Fruit fly (Drosophila melanogaster): ENCODE data around the gene X11L.

DNA sequence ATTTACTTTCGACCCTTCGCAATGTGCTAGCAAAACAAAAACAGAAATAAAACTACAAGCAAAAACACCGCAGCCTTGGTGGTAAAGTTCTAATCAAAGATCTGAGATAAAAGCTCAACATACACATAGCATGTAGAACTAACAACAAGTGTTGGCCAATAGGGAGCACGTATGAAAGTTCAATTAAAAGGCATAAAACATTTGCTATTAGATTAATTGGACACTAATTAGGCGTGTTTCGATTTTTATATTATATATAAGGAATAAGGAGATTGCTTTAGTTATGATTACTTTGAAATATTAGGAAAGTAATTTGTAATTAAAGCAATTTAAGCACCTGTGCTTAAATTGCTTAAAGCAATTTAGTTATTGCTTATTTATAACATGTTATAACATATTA lies 22.8 kb upstream of the X11L start:
- TF ChIP-seq psq (optimal IDR thresholded peaks at IDR 0.05) (no peak), h (optimal IDR thresholded peaks at IDR 0.05) (no peak), insv (optimal IDR thresholded peaks at IDR 0.05) (no peak), Myc (optimal IDR thresholded peaks at IDR 0.05) (no peak)

All from Kc167 (cell line).